Worm (Caenorhabditis elegans): ENCODE data around the gene R31.2.

- TF ChIP-seq unc-39 (tag; optimal IDR thresholded peaks at IDR 0.05), result no peak
- TF ChIP-seq zag-1 (tag; optimal IDR thresholded peaks at IDR 0.05), result no peak
- TF ChIP-seq aly-2 (tag; optimal IDR thresholded peaks at IDR 0.05), result no peak
- no peak for TF ChIP-seq lin-39 (tag; optimal IDR thresholded peaks at IDR 0.05)
- TF ChIP-seq snpc-4 (tag; optimal IDR thresholded peaks at IDR 0.05), result no peak
- TF ChIP-seq blmp-1 (tag; optimal IDR thresholded peaks at IDR 0.05; ENCODE audit: insufficient read depth), result no peak
- TF ChIP-seq ZK546.5 (tag; optimal IDR thresholded peaks at IDR 0.05), result no peak
- no peak for TF ChIP-seq peb-1 (tag; optimal IDR thresholded peaks at IDR 0.05)
- TF ChIP-seq lsy-2 (tag; optimal IDR thresholded peaks at IDR 0.05), result peak in 1 of 2 experiments; percentile 31
- TF ChIP-seq nhr-23 (tag; optimal IDR thresholded peaks at IDR 0.05), result no peak
- no peak for TF ChIP-seq mdl-1 (tag; optimal IDR thresholded peaks at IDR 0.05)
- TF ChIP-seq skn-1 (tag; optimal IDR thresholded peaks at IDR 0.05), result no peak
- TF ChIP-seq sma-9 (GFP tag; optimal IDR thresholded peaks at IDR 0.05), result peak; percentile 49
- no peak for TF ChIP-seq sma-9 (tag; optimal IDR thresholded peaks at IDR 0.05)
- no peak for TF ChIP-seq ama-1 (optimal IDR thresholded peaks at IDR 0.05)
Measured at ce11 chrV:11921689-11922517, 4.5 kb downstream of the R31.2 start.
